Worm (Caenorhabditis elegans) whole organism, L4/young adult: ENCODE data around the gene T22E5.1.

ENCODE experiments used
- W03F9.2 ChIP-seq: fragments of 150-350 bp; optimal IDR thresholded peaks from 2 replicates; lab custom pipeline; 2014; ENCODE audit warnings: missing biosample characterization, missing genetic modification characterization
- him-1 ChIP-seq: sonication (generic microtip); optimal IDR thresholded peaks from 2 replicates; lab custom pipeline; 2016; ENCODE audit warnings: missing genotype, missing genetic modification reagents, missing genetic modification characterization, missing compliant biosample characterization

ce11 chrX:6433688-6434087 is 21.0 kb downstream of the T22E5.1 start, which contains the start of gene K10C2.2:
- TF ChIP-seq W03F9.2 (tag; lab: Kevin White, UChicago) (no peak), him-1 (tag; lab: Kevin White, UChicago) (no peak)
